Worm (Caenorhabditis elegans): ENCODE measurements around the gene srt-49.

ce11 chrIV:15051045-15051444, 47.1 kb downstream of the srt-49 start:
- TF ChIP-seq lim-6 (tag; optimal IDR thresholded peaks at IDR 0.05) (no peak), dmd-4 (tag; optimal IDR thresholded peaks at IDR 0.05; ENCODE audit: borderline replicate concordance) (no peak), K09A11.1 (tag; optimal IDR thresholded peaks at IDR 0.05; ENCODE audit: insufficient read depth) (no peak), elt-2 (tag; optimal IDR thresholded peaks at IDR 0.05) (no peak), nhr-232 (tag; optimal IDR thresholded peaks at IDR 0.05) (no peak), unc-55 (GFP tag; optimal IDR thresholded peaks at IDR 0.05) (no peak), fkh-10 (GFP tag; optimal IDR thresholded peaks at IDR 0.05) (no peak), ets-4 (tag; optimal IDR thresholded peaks at IDR 0.05) (no peak), F13H6.1 (tag; optimal IDR thresholded peaks at IDR 0.05) (no peak), lin-11 (tag; optimal IDR thresholded peaks at IDR 0.05) (no peak), unc-86 (tag; optimal IDR thresholded peaks at IDR 0.05) (no peak)

All from whole organism, late embryonic.